Worm (Caenorhabditis elegans) whole organism, young adult: Measurements from ENCODE around the gene chdh-1.

Source experiments
- F22D6.2 ChIP-seq: sonication (generic microtip); optimal IDR thresholded peaks from 2 replicates; lab custom pipeline; 2016; ENCODE audit warnings: mild to moderate bottlenecking, missing genetic modification characterization, missing compliant biosample characterization
- F52B5.7 ChIP-seq: sonication (generic microtip); optimal IDR thresholded peaks from 2 replicates; lab custom pipeline; 2016; ENCODE audit warnings: mild to moderate bottlenecking, missing genetic modification characterization, missing compliant biosample characterization
- egl-18 ChIP-seq: fragments of 200-800 bp; sonication (Bioruptor generic); IDR thresholded peaks from 2 replicates; pipeline ENCODE4 v1.3.6; 2022; ENCODE audit warnings: missing genetic modification reagents, missing genetic modification characterization, missing compliant biosample characterization
- nhr-179 ChIP-seq: sonication (generic microtip); optimal IDR thresholded peaks from 2 replicates; lab custom pipeline; 2016; ENCODE audit warnings: mild to moderate bottlenecking, missing genetic modification characterization, missing compliant biosample characterization
- nhr-27 ChIP-seq: fragments of 200-800 bp; sonication (Bioruptor generic); optimal IDR thresholded peaks from 2 replicates; lab custom pipeline; 2018; ENCODE audit warnings: mild to moderate bottlenecking, missing genetic modification characterization, moderate library complexity, missing compliant biosample characterization
- pha-4 ChIP-seq: fragments of 150-350 bp; sonication (generic microtip); optimal IDR thresholded peaks from 2 replicates; lab custom pipeline; 2014; ENCODE audit warnings: missing biosample characterization, missing genetic modification reagents, missing genetic modification characterization
- unc-62 ChIP-seq: fragments of 150-350 bp; optimal IDR thresholded peaks from 2 replicates; lab custom pipeline; 2014; ENCODE audit warnings: missing biosample characterization, missing genetic modification reagents, missing genetic modification characterization

- TF ChIP-seq nhr-179 (tag; lab: Kevin White, UChicago) (no peak), nhr-27 (tag; lab: Kevin White, UChicago) (no peak), F22D6.2 (tag; lab: Kevin White, UChicago) (no peak), egl-18 (GFP tag; lab: Robert Waterston, UW) (no peak), unc-62 (GFP tag; lab: Kevin White, UChicago) (no peak), F52B5.7 (no peak), pha-4 (tag; lab: Kevin White, UChicago) (no peak)
Measured at ce11 chrII:8714913-8715447, 16.3 kb upstream of the chdh-1 start, which contains the start of the genes rab-21 and T01B7.13.
